Worm (Caenorhabditis elegans): Measurements from ENCODE around the gene Y37H2A.12.

The Y37H2A.12 gene

DNA sequence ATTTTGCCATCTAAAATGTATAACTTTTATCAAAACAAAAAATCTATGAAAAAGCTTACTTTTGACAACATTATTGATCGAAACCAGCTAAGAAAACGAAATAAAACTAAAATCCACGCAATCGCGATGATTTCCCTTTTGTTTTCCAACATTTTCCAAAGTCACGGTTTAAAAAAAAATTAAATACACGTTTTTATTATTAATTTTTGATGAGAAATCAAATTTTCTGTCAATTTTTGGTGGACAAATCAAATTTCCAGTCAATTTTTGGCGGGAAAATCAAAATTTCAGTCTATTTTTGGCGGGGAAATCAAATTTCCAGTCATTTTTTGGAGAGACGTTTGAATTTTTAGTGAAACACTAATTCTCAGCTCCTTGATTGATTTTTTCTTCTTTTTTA, 33.8 kb upstream of the Y37H2A.12 start, which contains the start of gene C14A6.5:
Gene C14A6.5, minus strand, starts transcription at position 101 of the 400 bp plus-strand sequence.
- TF ChIP-seq blmp-1 (tag; optimal IDR thresholded peaks at IDR 0.05) = no peak
- TF ChIP-seq lsy-2 (tag; optimal IDR thresholded peaks at IDR 0.05) = no peak
- no peak for TF ChIP-seq unc-39 (tag; optimal IDR thresholded peaks at IDR 0.05)
- no peak for TF ChIP-seq nhr-76 (tag; optimal IDR thresholded peaks at IDR 0.05)
- no peak for TF ChIP-seq ham-2 (GFP tag; optimal IDR thresholded peaks at IDR 0.05)
- no peak for TF ChIP-seq sem-2 (GFP tag; optimal IDR thresholded peaks at IDR 0.05)
- TF ChIP-seq mab-5 (tag; optimal IDR thresholded peaks at IDR 0.05) = no peak
- no peak for TF ChIP-seq bed-3 (GFP tag; optimal IDR thresholded peaks at IDR 0.05)
- no peak for TF ChIP-seq elt-3 (tag; optimal IDR thresholded peaks at IDR 0.05)
- TF ChIP-seq zip-8 (tag; optimal IDR thresholded peaks at IDR 0.05) = no peak
- TF ChIP-seq sptf-1 (tag; optimal IDR thresholded peaks at IDR 0.05) = no peak
- TF ChIP-seq nhr-237 (tag; optimal IDR thresholded peaks at IDR 0.05) = no peak

DNA sequence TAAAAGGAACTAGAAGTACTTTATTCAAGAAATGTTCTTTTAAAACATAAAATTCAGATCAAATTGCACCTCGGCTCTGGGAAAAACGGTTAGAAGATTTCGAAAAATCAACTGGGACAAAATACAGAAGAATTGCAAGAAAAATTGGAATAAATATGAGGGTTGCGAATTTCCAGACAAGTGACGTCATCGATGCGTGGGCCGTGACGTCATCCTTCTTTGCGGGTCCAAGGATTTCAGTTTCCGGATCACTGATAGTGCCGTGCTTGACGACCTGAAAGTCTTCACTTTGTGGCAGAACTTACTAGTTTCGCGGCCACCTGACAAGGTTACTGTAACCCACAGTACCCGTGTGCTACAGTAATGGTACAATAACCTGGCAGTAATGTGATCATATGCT, 32.5 kb upstream of the Y37H2A.12 start:
- TF ChIP-seq zip-8 (tag; optimal IDR thresholded peaks at IDR 0.05) (peak; percentile 96), mab-5 (tag; optimal IDR thresholded peaks at IDR 0.05) (no peak), unc-39 (tag; optimal IDR thresholded peaks at IDR 0.05) (no peak)

DNA sequence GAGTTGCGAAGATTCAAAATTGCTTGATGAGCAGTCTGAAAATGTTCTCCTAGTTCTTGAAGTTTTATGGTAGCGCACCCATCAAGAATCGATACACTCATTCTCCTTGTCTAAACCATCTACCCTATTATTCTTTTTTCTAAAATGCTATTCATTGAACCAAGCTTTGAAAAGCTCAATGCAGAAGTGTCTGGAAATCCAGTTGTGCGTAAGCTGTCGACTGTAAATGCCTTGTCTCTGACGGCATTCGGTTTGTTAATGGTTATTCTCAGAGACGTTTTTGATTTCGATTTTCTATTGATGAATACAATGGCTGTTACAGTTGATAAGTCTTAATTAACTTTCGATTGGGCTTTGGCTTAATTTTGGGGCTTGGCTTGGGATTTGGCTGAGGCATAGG, 31.6 kb upstream of the Y37H2A.12 start, which contains the start of gene C14A6.12:
Gene C14A6.12, minus strand, starts transcription at position 101 of the 400 bp plus-strand sequence.
- no peak for TF ChIP-seq snpc-4 (tag; optimal IDR thresholded peaks at IDR 0.05)
- no peak for TF ChIP-seq ceh-83 (GFP tag; optimal IDR thresholded peaks at IDR 0.05)
- TF ChIP-seq drap-1 (GFP tag; optimal IDR thresholded peaks at IDR 0.05) = no peak
- TF ChIP-seq ztf-11 (tag; optimal IDR thresholded peaks at IDR 0.05) = no peak
- TF ChIP-seq sptf-1 (tag; optimal IDR thresholded peaks at IDR 0.05) = no peak
- TF ChIP-seq nhr-76 (tag; optimal IDR thresholded peaks at IDR 0.05) = no peak
- TF ChIP-seq lin-32 (GFP tag; optimal IDR thresholded peaks at IDR 0.05) = no peak
- TF ChIP-seq hlh-1 (tag; optimal IDR thresholded peaks at IDR 0.05) = no peak
- no peak for TF ChIP-seq unc-120 (tag; optimal IDR thresholded peaks at IDR 0.05; ENCODE audit: poor library complexity, severe bottlenecking)

DNA sequence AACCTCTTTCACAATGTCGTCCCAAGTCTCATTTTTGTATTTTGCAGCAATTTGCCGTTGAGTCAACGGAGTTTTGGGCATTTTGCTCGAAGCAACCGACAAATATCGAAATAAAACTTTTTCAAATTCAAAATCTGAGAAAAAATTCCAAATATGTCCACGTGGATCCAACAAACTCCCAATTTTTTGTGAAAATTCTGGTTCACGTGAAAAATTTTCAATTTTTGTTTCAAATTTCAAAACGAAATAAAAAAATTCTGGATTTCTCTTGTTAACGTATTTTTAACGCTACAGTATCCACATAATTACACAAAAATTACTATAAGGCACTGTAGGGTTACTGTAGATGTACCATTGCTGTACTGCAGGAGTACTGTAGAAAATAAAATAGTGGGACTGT, 30.3 kb upstream of the Y37H2A.12 start, which contains the start of gene C14A6.13:
Gene C14A6.13, minus strand, starts transcription at position 101 of the 400 bp plus-strand sequence.
- TF ChIP-seq mep-1 (tag; optimal IDR thresholded peaks at IDR 0.05) = no peak

DNA sequence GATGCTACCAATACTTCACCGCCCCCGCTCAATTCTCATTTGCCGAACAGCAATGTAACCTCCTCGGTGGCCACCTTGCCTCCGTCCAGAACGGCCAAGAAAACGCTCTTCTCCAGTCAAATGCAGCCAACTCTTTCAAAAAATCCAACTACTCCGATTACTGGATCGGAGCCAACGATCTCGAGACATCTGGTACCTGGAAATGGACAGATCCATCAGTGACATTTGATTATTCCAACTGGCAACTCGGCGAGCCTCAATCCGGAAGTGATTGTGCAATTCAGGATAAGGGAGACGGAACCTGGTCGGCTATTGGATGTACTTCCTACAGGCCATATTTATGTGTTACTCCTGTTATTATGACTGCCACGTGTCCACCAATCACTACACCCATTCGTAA, 27.2 kb upstream of the Y37H2A.12 start:
- TF ChIP-seq ceh-43 (GFP tag; optimal IDR thresholded peaks at IDR 0.05) (no peak), elt-1 (tag; optimal IDR thresholded peaks at IDR 0.05; ENCODE audit: borderline replicate concordance, insufficient read depth) (no peak), sem-2 (GFP tag; optimal IDR thresholded peaks at IDR 0.05) (no peak), nhr-2 (tag; optimal IDR thresholded peaks at IDR 0.05) (no peak), nhr-76 (tag; optimal IDR thresholded peaks at IDR 0.05) (no peak), mep-1 (tag; optimal IDR thresholded peaks at IDR 0.05) (no peak), elt-3 (tag; optimal IDR thresholded peaks at IDR 0.05) (no peak), M03D4.4 (tag; optimal IDR thresholded peaks at IDR 0.05) (no peak), ces-1 (GFP tag; optimal IDR thresholded peaks at IDR 0.05) (no peak), unc-39 (tag; optimal IDR thresholded peaks at IDR 0.05) (no peak), sptf-1 (tag; optimal IDR thresholded peaks at IDR 0.05) (no peak)

DNA sequence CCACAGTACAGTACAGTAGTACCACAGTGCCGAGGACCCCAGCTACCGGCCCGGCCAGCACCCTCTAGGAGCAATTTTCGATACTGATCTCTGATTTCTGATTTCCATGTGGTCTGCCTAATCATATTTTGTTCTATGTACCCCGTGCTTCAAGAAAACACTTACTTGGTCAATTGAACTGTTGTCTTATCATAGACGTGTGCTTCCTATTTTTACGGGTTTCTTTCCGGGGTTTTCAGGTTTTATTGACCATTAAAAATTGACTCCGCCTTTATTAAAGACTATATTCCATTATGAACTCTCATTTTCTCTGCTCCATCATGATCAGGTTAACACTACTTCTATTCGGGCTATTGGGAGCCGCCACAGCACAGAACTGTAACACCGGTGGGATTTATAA, 26.8 kb upstream of the Y37H2A.12 start, which contains the start of gene clec-48:
Gene clec-48, plus strand, starts transcription at position 320 of the 400 bp plus-strand sequence.
- TF ChIP-seq bed-3 (GFP tag; optimal IDR thresholded peaks at IDR 0.05) (no peak), M03D4.4 (tag; optimal IDR thresholded peaks at IDR 0.05) (no peak), nhr-12 (tag; optimal IDR thresholded peaks at IDR 0.05) (no peak), ztf-11 (tag; optimal IDR thresholded peaks at IDR 0.05) (no peak), zip-8 (tag; optimal IDR thresholded peaks at IDR 0.05) (no peak), ces-1 (GFP tag; optimal IDR thresholded peaks at IDR 0.05) (no peak), lsy-2 (tag; optimal IDR thresholded peaks at IDR 0.05) (no peak), ham-2 (GFP tag; optimal IDR thresholded peaks at IDR 0.05) (no peak), tbx-8 (GFP tag; optimal IDR thresholded peaks at IDR 0.05) (no peak), elt-1 (tag; optimal IDR thresholded peaks at IDR 0.05; ENCODE audit: borderline replicate concordance, insufficient read depth) (no peak), flh-1 (GFP tag; optimal IDR thresholded peaks at IDR 0.05) (no peak), cnd-1 (tag; optimal IDR thresholded peaks at IDR 0.05) (no peak), nhr-2 (tag; optimal IDR thresholded peaks at IDR 0.05) (no peak), lin-13 (tag; optimal IDR thresholded peaks at IDR 0.05) (no peak), unc-39 (tag; optimal IDR thresholded peaks at IDR 0.05) (no peak), unc-120 (tag; optimal IDR thresholded peaks at IDR 0.05; ENCODE audit: poor library complexity, severe bottlenecking) (no peak), unc-62 (GFP tag; optimal IDR thresholded peaks at IDR 0.05) (no peak), mls-2 (tag; optimal IDR thresholded peaks at IDR 0.05) (no peak)
